Worm (Caenorhabditis elegans) whole organism, mixed stage, embryonic: Measurements from ENCODE around the gene fan-1.

Experiments
- M03D4.4 ChIP-seq: sonication (generic microtip); optimal IDR thresholded peaks from 2 replicates; lab custom pipeline; 2017; ENCODE audit warnings: mild to moderate bottlenecking, missing genetic modification characterization, missing compliant biosample characterization
- blmp-1 ChIP-seq: fragments of 150-350 bp; optimal IDR thresholded peaks from 2 replicates; lab custom pipeline; 2014; ENCODE audit warnings: missing biosample characterization, missing genetic modification characterization
- ceh-39 ChIP-seq: fragments of 150-350 bp; optimal IDR thresholded peaks from 2 replicates; lab custom pipeline; 2014; ENCODE audit warnings: missing biosample characterization, missing genetic modification characterization
- ceh-43 ChIP-seq: fragments of 200-800 bp; sonication (Bioruptor generic); optimal IDR thresholded peaks from 2 replicates; lab custom pipeline; 2018; ENCODE audit warnings: mild to moderate bottlenecking, missing genetic modification characterization, moderate library complexity, missing compliant biosample characterization
- ceh-83 ChIP-seq: fragments of 200-800 bp; sonication (Bioruptor generic); optimal IDR thresholded peaks from 2 replicates; lab custom pipeline; 2018; ENCODE audit warnings: mild to moderate bottlenecking, missing genetic modification characterization, missing compliant biosample characterization
- ces-1 ChIP-seq: fragments of 150-350 bp; optimal IDR thresholded peaks from 2 replicates; lab custom pipeline; 2014; ENCODE audit warnings: missing biosample characterization, missing genetic modification reagents, missing genetic modification characterization
- cnd-1 ChIP-seq: fragments of 200-800 bp; sonication (Bioruptor generic); optimal IDR thresholded peaks from 2 replicates; lab custom pipeline; 2018; ENCODE audit warnings: mild to moderate bottlenecking, missing genetic modification characterization, missing compliant biosample characterization
- drap-1 ChIP-seq: fragments of 200-800 bp; sonication (Bioruptor generic); optimal IDR thresholded peaks from 3 replicates; lab custom pipeline; 2018; ENCODE audit warnings: mild to moderate bottlenecking, missing genetic modification characterization, missing compliant biosample characterization
- elt-3 ChIP-seq: fragments of 150-350 bp; optimal IDR thresholded peaks from 2 replicates; lab custom pipeline; 2014; ENCODE audit warnings: missing biosample characterization, missing genetic modification characterization
- ham-2 ChIP-seq: fragments of 200-800 bp; sonication (Bioruptor generic); optimal IDR thresholded peaks from 2 replicates; lab custom pipeline; 2018; ENCODE audit warnings: mild to moderate bottlenecking, missing genetic modification characterization, missing compliant biosample characterization
- hlh-1 ChIP-seq: fragments of 150-350 bp; optimal IDR thresholded peaks from 2 replicates; lab custom pipeline; 2014; ENCODE audit warnings: missing biosample characterization, missing genetic modification reagents, missing genetic modification characterization
- lin-32 ChIP-seq: fragments of 200-800 bp; sonication (Bioruptor generic); optimal IDR thresholded peaks from 2 replicates; lab custom pipeline; 2018; ENCODE audit warnings: mild to moderate bottlenecking, missing genetic modification characterization, missing compliant biosample characterization
- lsy-2 ChIP-seq: fragments of 150-350 bp; optimal IDR thresholded peaks from 2 replicates; lab custom pipeline; 2014; ENCODE audit warnings: missing biosample characterization, missing genetic modification characterization
- mab-5 ChIP-seq: fragments of 150-350 bp; optimal IDR thresholded peaks from 2 replicates; lab custom pipeline; 2014; ENCODE audit warnings: missing biosample characterization, missing genetic modification characterization
- mep-1 ChIP-seq: fragments of 150-350 bp; optimal IDR thresholded peaks from 2 replicates; lab custom pipeline; 2017; ENCODE audit warnings: missing biosample characterization, missing genetic modification reagents, missing genetic modification characterization, inconsistent platforms
- mls-2 ChIP-seq: sonication (generic microtip); optimal IDR thresholded peaks from 2 replicates; lab custom pipeline; 2016; ENCODE audit warnings: mild to moderate bottlenecking, missing genetic modification characterization, moderate library complexity, missing compliant biosample characterization
- nhr-12 ChIP-seq: fragments of 150-350 bp; optimal IDR thresholded peaks from 2 replicates; lab custom pipeline; 2014; ENCODE audit warnings: missing biosample characterization, missing genetic modification characterization
- nhr-237 ChIP-seq: fragments of 150-350 bp; optimal IDR thresholded peaks from 2 replicates; lab custom pipeline; 2014; ENCODE audit warnings: missing biosample characterization, missing genetic modification characterization
- nhr-28 ChIP-seq: fragments of 150-350 bp; optimal IDR thresholded peaks from 2 replicates; lab custom pipeline; 2014; ENCODE audit warnings: missing biosample characterization, missing genetic modification characterization
- nhr-76 ChIP-seq: sonication (generic microtip); optimal IDR thresholded peaks from 2 replicates; lab custom pipeline; 2017; ENCODE audit warnings: missing biosample characterization, missing genetic modification characterization
- pha-4 ChIP-seq: fragments of 150-350 bp; optimal IDR thresholded peaks from 2 replicates; lab custom pipeline; 2018; ENCODE audit warnings: missing biosample characterization, missing genetic modification reagents, missing genetic modification characterization
- sem-2 ChIP-seq: fragments of 200-800 bp; sonication (Bioruptor generic); optimal IDR thresholded peaks from 2 replicates; lab custom pipeline; 2018; ENCODE audit warnings: mild to moderate bottlenecking, missing genetic modification characterization, missing compliant biosample characterization
- snpc-4 ChIP-seq: fragments of 150-350 bp; optimal IDR thresholded peaks from 2 replicates; lab custom pipeline; 2014; ENCODE audit warnings: missing biosample characterization, missing genetic modification characterization
- sptf-1 ChIP-seq: sonication (generic microtip); optimal IDR thresholded peaks from 2 replicates; lab custom pipeline; 2017; ENCODE audit warnings: mild to moderate bottlenecking, missing genetic modification characterization, moderate library complexity, missing compliant biosample characterization
- tbx-8 ChIP-seq: fragments of 200-800 bp; sonication (Bioruptor generic); optimal IDR thresholded peaks from 2 replicates; lab custom pipeline; 2018; ENCODE audit warnings: mild to moderate bottlenecking, missing genetic modification characterization, moderate library complexity, missing compliant biosample characterization
- unc-120 ChIP-seq: sonication (generic microtip); optimal IDR thresholded peaks from 2 replicates; lab custom pipeline; 2017; ENCODE audit warnings: missing genetic modification characterization, missing compliant biosample characterization; ENCODE audit not compliant: poor library complexity, severe bottlenecking
- unc-62 ChIP-seq: fragments of 150-350 bp; optimal IDR thresholded peaks from 2 replicates; lab custom pipeline; 2014; ENCODE audit warnings: missing biosample characterization, missing genetic modification reagents, missing genetic modification characterization
- zip-8 ChIP-seq: fragments of 150-350 bp; optimal IDR thresholded peaks from 2 replicates; lab custom pipeline; 2014; ENCODE audit warnings: missing biosample characterization, missing genetic modification characterization
- ztf-11 ChIP-seq: fragments of 150-350 bp; optimal IDR thresholded peaks from 2 replicates; lab custom pipeline; 2014; ENCODE audit warnings: missing biosample characterization, missing genetic modification characterization

The fan-1 gene

DNA sequence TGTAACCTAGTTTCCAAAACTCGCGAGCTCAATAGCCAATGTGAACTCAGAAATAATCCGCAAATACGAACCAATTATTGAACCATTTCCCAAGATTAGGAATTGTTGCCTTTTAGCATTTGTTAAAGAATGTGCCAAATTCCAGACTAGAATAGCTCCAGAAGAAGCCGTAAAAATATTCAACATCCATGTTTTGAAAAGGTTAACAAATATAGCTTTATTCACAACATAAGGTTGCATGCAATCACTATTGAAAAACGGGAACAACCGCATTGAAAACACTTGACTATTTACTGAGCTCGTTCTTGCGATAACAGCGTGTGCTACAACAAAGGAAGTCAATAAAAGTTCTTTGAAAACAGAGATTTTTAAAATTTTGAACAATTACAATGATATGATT lies 22.0 kb upstream of the fan-1 start:
- TF ChIP-seq tbx-8 (GFP tag; lab: Kevin White, UChicago) (no peak), blmp-1 (tag; lab: Kevin White, UChicago) (no peak), elt-3 (tag; lab: Kevin White, UChicago) (no peak), mls-2 (no peak), ceh-83 (GFP tag; lab: Kevin White, UChicago) (no peak), ham-2 (no peak), cnd-1 (tag; lab: Kevin White, UChicago) (no peak), snpc-4 (tag; lab: Kevin White, UChicago) (no peak), ztf-11 (no peak)

DNA sequence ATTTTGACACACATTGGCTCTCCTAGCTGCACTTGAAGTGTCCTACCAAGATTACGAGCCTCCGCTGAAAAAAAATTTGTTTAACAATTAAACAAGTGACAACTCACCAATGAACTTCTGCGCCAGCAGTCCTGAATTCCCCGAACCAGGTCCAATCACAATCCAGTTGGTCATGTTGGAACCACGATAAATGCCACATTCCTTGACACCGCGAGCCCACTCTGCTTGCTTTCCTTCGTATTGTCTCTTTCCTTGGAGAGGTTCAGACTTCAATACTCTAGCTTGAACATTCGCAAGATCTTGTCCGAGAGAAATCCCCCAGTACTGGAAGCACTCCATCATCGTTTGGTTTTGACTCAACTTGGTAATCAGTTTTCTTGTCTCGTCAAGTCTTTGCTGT lies 20.3 kb upstream of the fan-1 start:
- TF ChIP-seq lin-32 (no peak), ztf-11 (no peak), unc-62 (no peak), M03D4.4 (tag; lab: Kevin White, UChicago) (no peak), nhr-12 (no peak)

DNA sequence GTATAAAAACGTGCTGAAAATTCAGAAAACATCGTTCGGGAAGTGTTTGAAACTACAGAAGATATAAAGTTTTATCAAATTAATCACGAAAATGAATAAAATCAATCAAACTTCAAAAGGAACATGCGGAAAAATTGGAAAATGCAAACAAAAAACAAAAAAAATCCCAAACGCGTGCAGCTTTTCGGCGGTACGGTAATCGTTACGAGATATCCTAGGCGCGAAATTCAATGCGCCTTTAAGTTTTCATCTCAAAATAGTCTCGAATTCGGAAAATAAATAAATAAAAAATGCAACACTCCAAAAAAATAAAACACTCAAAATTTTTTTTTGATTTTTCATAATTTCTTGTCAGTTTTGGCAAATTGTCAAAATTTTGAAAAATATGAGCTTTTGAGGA lies 18.7 kb upstream of the fan-1 start:
- no peak for TF ChIP-seq tbx-8 (GFP tag; lab: Kevin White, UChicago)
- no peak for TF ChIP-seq lsy-2
- no peak for TF ChIP-seq snpc-4 (tag; lab: Kevin White, UChicago)
- no peak for TF ChIP-seq nhr-237 (tag; lab: Kevin White, UChicago)
- no peak for TF ChIP-seq nhr-12
- TF ChIP-seq M03D4.4 (tag; lab: Kevin White, UChicago), result no peak
- no peak for TF ChIP-seq unc-120
- TF ChIP-seq zip-8 (tag; lab: Kevin White, UChicago), result no peak
- TF ChIP-seq ztf-11, result no peak
- TF ChIP-seq ces-1 (GFP tag; lab: Kevin White, UChicago), result no peak
- no peak for TF ChIP-seq hlh-1

DNA sequence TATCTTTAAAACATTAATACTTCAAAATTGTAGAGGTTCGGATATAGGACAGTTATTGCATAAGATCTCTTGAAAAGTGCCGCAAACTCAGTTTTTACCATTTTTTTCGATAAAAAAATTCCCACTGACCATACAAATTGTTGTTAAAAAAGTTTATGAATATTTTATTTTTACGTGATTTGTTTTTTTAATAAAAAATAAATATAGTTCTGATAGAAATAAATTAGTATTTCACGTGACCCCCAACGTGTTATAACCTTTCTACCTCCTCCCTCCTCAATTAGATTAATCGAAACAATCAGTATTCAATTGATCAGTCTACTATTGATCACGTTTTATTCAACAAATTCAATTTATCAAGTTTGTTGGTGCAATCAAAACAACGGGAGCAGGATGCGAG lies 17.0 kb upstream of the fan-1 start, which contains the start of gene C01G5.4:
Gene C01G5.4, plus strand, starts transcription at position 301 of the 400 bp plus-strand sequence.
- no peak for TF ChIP-seq nhr-76 (tag; lab: Kevin White, UChicago)
- TF ChIP-seq unc-120, result no peak
- no peak for TF ChIP-seq ceh-43
- no peak for TF ChIP-seq tbx-8 (GFP tag; lab: Kevin White, UChicago)
- TF ChIP-seq drap-1 (GFP tag; lab: Kevin White, UChicago), result no peak
- no peak for TF ChIP-seq ham-2

DNA sequence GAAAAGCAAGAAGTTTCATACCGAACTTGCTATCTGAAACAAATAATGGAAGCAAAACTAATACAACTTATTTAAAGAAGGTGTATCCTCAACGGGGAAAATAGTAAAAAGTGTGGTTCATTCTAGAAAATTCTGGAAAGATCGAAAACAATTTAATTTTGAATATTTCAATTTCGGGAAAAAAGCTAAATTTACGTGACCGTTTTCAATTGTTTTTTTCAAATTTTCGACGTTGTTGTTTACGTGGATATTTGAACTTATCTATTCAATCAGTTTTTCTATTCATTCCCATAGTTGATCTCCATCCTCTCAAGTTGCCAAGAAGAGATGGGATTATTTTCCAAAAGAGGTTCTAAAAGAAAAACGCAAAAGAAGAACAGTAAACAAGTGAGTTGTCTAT lies 12.6 kb upstream of the fan-1 start, which contains the start of gene C01G5.3:
Gene C01G5.3, plus strand, starts transcription at position 301 of the 400 bp plus-strand sequence.
- TF ChIP-seq lsy-2 (no peak), ceh-83 (GFP tag; lab: Kevin White, UChicago) (no peak), ceh-43 (no peak), ceh-39 (tag; lab: Kevin White, UChicago) (no peak), unc-120 (no peak), snpc-4 (tag; lab: Kevin White, UChicago) (no peak), unc-62 (no peak), ztf-11 (no peak), cnd-1 (tag; lab: Kevin White, UChicago) (no peak), sem-2 (GFP tag; lab: Kevin White, UChicago) (no peak), M03D4.4 (tag; lab: Kevin White, UChicago) (no peak), elt-3 (tag; lab: Kevin White, UChicago) (no peak), tbx-8 (GFP tag; lab: Kevin White, UChicago) (no peak), pha-4 (tag; lab: Kevin White, UChicago) (no peak), ces-1 (GFP tag; lab: Kevin White, UChicago) (no peak), mep-1 (tag; lab: Kevin White, UChicago) (no peak), zip-8 (tag; lab: Kevin White, UChicago) (no peak), sptf-1 (tag; lab: Kevin White, UChicago) (no peak), mls-2 (no peak)

DNA sequence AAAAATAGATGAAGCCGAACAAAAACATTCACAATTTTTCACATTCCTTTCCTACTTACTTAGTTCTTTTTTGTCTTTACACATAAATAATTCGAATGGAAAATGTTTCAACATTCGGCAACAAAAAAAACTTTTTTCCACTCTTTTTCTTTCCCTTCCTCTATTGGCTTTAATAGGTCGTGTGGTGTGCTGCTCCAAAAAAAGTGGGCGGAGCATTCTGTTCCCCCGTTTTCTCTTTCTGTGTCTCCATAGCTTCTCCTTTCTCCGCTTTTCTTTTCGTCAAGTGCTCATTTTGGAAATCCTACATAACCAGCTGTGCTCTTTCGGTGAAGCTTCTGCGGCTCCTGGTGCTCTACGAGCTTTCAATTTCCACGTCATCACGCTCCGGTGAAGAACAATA lies 7.1 kb upstream of the fan-1 start, which contains the start of gene C01G5.25:
Gene C01G5.25, plus strand, starts transcription at position 250 of the 400 bp plus-strand sequence.
- TF ChIP-seq cnd-1 (tag; lab: Kevin White, UChicago) (no peak), nhr-28 (tag; lab: Kevin White, UChicago) (no peak)
- TF ChIP-seq, all 35 proteins: peak for 0

DNA sequence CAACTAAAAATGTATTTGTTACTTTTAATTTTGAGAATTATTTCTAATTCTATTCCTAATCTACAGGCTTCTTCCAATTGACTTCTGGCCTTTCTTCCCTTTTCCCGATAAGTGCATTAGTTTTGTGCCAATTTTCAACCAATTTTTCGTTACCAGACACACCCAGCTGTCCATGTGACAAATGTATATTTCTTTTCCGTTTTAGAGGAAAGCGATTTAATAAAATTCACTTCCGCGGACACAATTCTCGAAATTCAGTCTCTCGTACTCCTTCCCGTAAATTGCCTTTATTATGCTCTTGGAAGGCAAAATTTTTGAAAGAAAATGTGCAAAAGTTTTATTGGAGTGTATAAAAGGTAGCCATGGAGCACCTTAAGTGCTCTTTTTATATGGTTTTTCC lies 5.5 kb upstream of the fan-1 start:
- peak; percentile 92 for TF ChIP-seq ces-1 (GFP tag; lab: Kevin White, UChicago)
- TF ChIP-seq nhr-76 (tag; lab: Kevin White, UChicago), result no peak
- TF ChIP-seq unc-120, result no peak
- TF ChIP-seq mep-1 (tag; lab: Kevin White, UChicago), result no peak
- TF ChIP-seq mab-5 (tag; lab: Kevin White, UChicago), result no peak
- no peak for TF ChIP-seq lin-32
- TF ChIP-seq cnd-1 (tag; lab: Kevin White, UChicago), result no peak
